Fruit fly (Drosophila melanogaster) whole organism, embryonic: ENCODE results near the gene ghi.

Experiments
- Aef1 ChIP-seq: fragments of 200-800 bp; sonication (Bioruptor generic); IDR thresholded peaks from 3 replicates; pipeline ENCODE4 v1.3.6; 2022; ENCODE audit warnings: missing biosample characterization, missing genetic modification characterization
- Atf3 ChIP-seq: fragments of 200-800 bp; sonication (Bioruptor generic); optimal IDR thresholded peaks from 3 replicates; lab custom pipeline; 2016; ENCODE audit warnings: missing biosample characterization, missing genetic modification characterization
- CG10209 ChIP-seq: fragments of 200-800 bp; sonication (Bioruptor generic); optimal IDR thresholded peaks from 3 replicates; lab custom pipeline; 2017; ENCODE audit warnings: missing biosample characterization, mild to moderate bottlenecking, missing genetic modification characterization, missing genetic modification reagents
- CG10321 ChIP-seq: fragments of 200-800 bp; sonication (Bioruptor generic); IDR thresholded peaks from 2 replicates; pipeline ENCODE4 v1.3.6; 2022; ENCODE audit warnings: missing biosample characterization, missing genetic modification characterization
- CG10431 ChIP-seq: fragments of 200-800 bp; sonication (Bioruptor generic); optimal IDR thresholded peaks from 3 replicates; lab custom pipeline; 2018; ENCODE audit warnings: missing biosample characterization, mild to moderate bottlenecking, missing genetic modification characterization
- CG11504 ChIP-seq: fragments of 200-800 bp; sonication (Bioruptor generic); optimal IDR thresholded peaks from 3 replicates; lab custom pipeline; 2019; ENCODE audit warnings: missing biosample characterization, mild to moderate bottlenecking, missing genetic modification characterization, moderate library complexity
- CG11723 ChIP-seq: fragments of 200-800 bp; sonication (Bioruptor generic); optimal IDR thresholded peaks from 2 replicates; lab custom pipeline; 2017; ENCODE audit warnings: missing biosample characterization, mild to moderate bottlenecking, missing genetic modification characterization
- CG12219 ChIP-seq: fragments of 200-800 bp; sonication (Bioruptor generic); optimal IDR thresholded peaks from 3 replicates; lab custom pipeline; 2018; ENCODE audit warnings: missing biosample characterization, mild to moderate bottlenecking, missing genetic modification characterization
- CG12391 ChIP-seq: fragments of 200-800 bp; sonication (Bioruptor generic); optimal IDR thresholded peaks from 3 replicates; lab custom pipeline; 2018; ENCODE audit warnings: missing biosample characterization, mild to moderate bottlenecking, missing genetic modification characterization, moderate library complexity
- CG13296 ChIP-seq: fragments of 200-800 bp; sonication (Bioruptor generic); optimal IDR thresholded peaks from 3 replicates; lab custom pipeline; 2018; ENCODE audit warnings: missing biosample characterization, mild to moderate bottlenecking, missing genetic modification characterization
- CG14965 ChIP-seq: fragments of 200-800 bp; sonication (Bioruptor generic); optimal IDR thresholded peaks from 2 replicates; lab custom pipeline; 2016; ENCODE audit warnings: missing biosample characterization, missing genetic modification characterization, borderline replicate concordance
- CG15269 ChIP-seq: fragments of 200-800 bp; sonication (Bioruptor generic); optimal IDR thresholded peaks from 2 replicates; lab custom pipeline; 2018; ENCODE audit warnings: missing biosample characterization, mild to moderate bottlenecking, missing genetic modification characterization, moderate library complexity
- CG1529 ChIP-seq: fragments of 200-800 bp; sonication (Bioruptor generic); optimal IDR thresholded peaks from 3 replicates; lab custom pipeline; 2018; ENCODE audit warnings: missing biosample characterization, missing genetic modification characterization
- CG15479 ChIP-seq: fragments of 200-800 bp; sonication (Bioruptor generic); optimal IDR thresholded peaks from 3 replicates; lab custom pipeline; 2019; ENCODE audit warnings: missing biosample characterization, mild to moderate bottlenecking, missing genetic modification characterization, moderate library complexity
- CG16813 ChIP-seq: fragments of 200-800 bp; sonication (Bioruptor generic); IDR thresholded peaks from 3 replicates; pipeline ENCODE4 v1.3.6; 2022; ENCODE audit warnings: missing biosample characterization, missing genetic modification characterization; ENCODE audit not compliant: partially characterized antibody
- CG17802 ChIP-seq: fragments of 200-800 bp; sonication (Bioruptor generic); optimal IDR thresholded peaks from 2 replicates; lab custom pipeline; 2018; ENCODE audit warnings: missing biosample characterization, mild to moderate bottlenecking, missing genetic modification characterization, moderate library complexity
- CG18764 ChIP-seq: fragments of 200-800 bp; sonication (Bioruptor generic); optimal IDR thresholded peaks from 3 replicates; lab custom pipeline; 2016; ENCODE audit warnings: missing biosample characterization, missing genetic modification characterization
- CG31388 ChIP-seq: fragments of 200-800 bp; sonication (Bioruptor generic); optimal IDR thresholded peaks from 2 replicates; lab custom pipeline; 2016; ENCODE audit warnings: missing biosample characterization, missing genetic modification characterization
- CG32767 ChIP-seq: fragments of 200-800 bp; sonication (Bioruptor generic); IDR thresholded peaks from 2 replicates; pipeline ENCODE4 v1.3.6; 2022; ENCODE audit warnings: missing biosample characterization, missing genetic modification characterization
- CG7963 ChIP-seq: fragments of 200-800 bp; sonication (Bioruptor generic); IDR thresholded peaks from 3 replicates; pipeline ENCODE4 v1.3.6; 2022; ENCODE audit warnings: missing biosample characterization, missing genetic modification characterization; ENCODE audit not compliant: partially characterized antibody
- CG7987 ChIP-seq: fragments of 200-800 bp; sonication (Bioruptor generic); optimal IDR thresholded peaks from 2 replicates; lab custom pipeline; 2018; ENCODE audit warnings: missing biosample characterization, mild to moderate bottlenecking, missing genetic modification characterization, moderate library complexity
- CG8388 ChIP-seq: fragments of 200-800 bp; sonication (Bioruptor generic); optimal IDR thresholded peaks from 2 replicates; lab custom pipeline; 2019; ENCODE audit warnings: missing biosample characterization, mild to moderate bottlenecking, missing genetic modification characterization, moderate library complexity
- CG8944 ChIP-seq: fragments of 200-800 bp; sonication (Bioruptor generic); optimal IDR thresholded peaks from 3 replicates; lab custom pipeline; 2016; ENCODE audit warnings: missing biosample characterization, missing genetic modification characterization
- Dad ChIP-seq: fragments of 200-800 bp; sonication (Bioruptor generic); optimal IDR thresholded peaks from 3 replicates; lab custom pipeline; 2016; ENCODE audit warnings: missing biosample characterization, missing genetic modification characterization
- Hey ChIP-seq: fragments of 200-800 bp; sonication (Bioruptor generic); optimal IDR thresholded peaks from 3 replicates; lab custom pipeline; 2018; ENCODE audit warnings: missing biosample characterization, mild to moderate bottlenecking, missing genetic modification characterization
- Hr3 ChIP-seq: fragments of 200-800 bp; sonication (Bioruptor generic); optimal IDR thresholded peaks from 3 replicates; lab custom pipeline; 2016; ENCODE audit warnings: missing biosample characterization, missing genetic modification characterization
- Hr78 ChIP-seq, 2 experiments: fragments of 200-800 bp in 1 of 2; fragments of >200 bp in 1 of 2; sonication (Bioruptor generic) in 1 of 2; optimal IDR thresholded peaks; 2 replicates each; lab custom pipeline; 2017 to 2019; ENCODE audit warnings: missing biosample characterization in 2 of 2, missing genetic modification characterization in 2 of 2, mild to moderate bottlenecking in 1 of 2, moderate library complexity in 1 of 2
- Med ChIP-seq: fragments of 200-800 bp; sonication (Bioruptor generic); peaks from one replicate; lab custom pipeline; 2016; ENCODE audit warnings: missing biosample characterization, missing genetic modification characterization, mild to moderate bottlenecking, inconsistent platforms, moderate library complexity
- Mrtf ChIP-seq: fragments of 200-800 bp; sonication (Bioruptor generic); IDR thresholded peaks from 3 replicates; pipeline ENCODE4 v1.3.6; 2022; ENCODE audit warnings: missing biosample characterization, missing genetic modification characterization
- Nf-YC ChIP-seq: fragments of 200-800 bp; optimal IDR thresholded peaks from 3 replicates; lab custom pipeline; 2019; ENCODE audit warnings: missing biosample characterization, mild to moderate bottlenecking, missing genetic modification characterization, moderate library complexity
- Opbp ChIP-seq: fragments of 200-800 bp; sonication (Bioruptor generic); IDR thresholded peaks from 3 replicates; pipeline ENCODE4 v1.3.6; 2022; ENCODE audit warnings: missing biosample characterization, missing genetic modification characterization; ENCODE audit not compliant: partially characterized antibody
- Ptx1 ChIP-seq: fragments of 200-800 bp; sonication (Bioruptor generic); IDR thresholded peaks from 2 replicates; pipeline ENCODE4 v1.3.6; 2022; ENCODE audit warnings: missing biosample characterization, missing genetic modification characterization
- abd-A ChIP-seq: fragments of 200-800 bp; sonication (Bioruptor generic); optimal IDR thresholded peaks from 3 replicates; lab custom pipeline; 2019; ENCODE audit warnings: missing biosample characterization, mild to moderate bottlenecking, missing genetic modification characterization, moderate library complexity
- bab2 ChIP-seq: fragments of 200-800 bp; sonication (Bioruptor generic); optimal IDR thresholded peaks from 2 replicates; lab custom pipeline; 2016; ENCODE audit warnings: missing biosample characterization, missing genetic modification characterization
- bigmax ChIP-seq: fragments of 200-800 bp; sonication (Bioruptor generic); optimal IDR thresholded peaks from 2 replicates; lab custom pipeline; 2018; ENCODE audit warnings: missing biosample characterization, mild to moderate bottlenecking, missing genetic modification characterization
- cad ChIP-seq: fragments of >200 bp; optimal IDR thresholded peaks from 2 replicates; lab custom pipeline; 2017; ENCODE audit warnings: missing biosample characterization, missing genetic modification characterization
- ind ChIP-seq: fragments of 200-800 bp; sonication (Bioruptor generic); optimal IDR thresholded peaks from 3 replicates; lab custom pipeline; 2016; ENCODE audit warnings: missing biosample characterization, missing genetic modification characterization
- jumu ChIP-seq: fragments of 200-800 bp; sonication (Bioruptor generic); optimal IDR thresholded peaks from 3 replicates; lab custom pipeline; 2016; ENCODE audit warnings: missing biosample characterization, missing genetic modification characterization
- pan ChIP-seq, 4 experiments: fragments of >200 bp in 3 of 4; fragments of 200-800 bp in 1 of 4; sonication (Bioruptor generic) in 1 of 4; optimal IDR thresholded peaks in 3 of 4; IDR thresholded peaks in 1 of 4; 2 replicates each; pipeline versions ENCODE4 v1.3.6 to Lab custom; 2017 to 2022; ENCODE audit warnings: missing biosample characterization in 2 of 4, missing genetic modification characterization in 2 of 4, mixed read lengths in 1 of 4
- pita ChIP-seq: fragments of 200-800 bp; sonication (Bioruptor generic); optimal IDR thresholded peaks from 2 replicates; lab custom pipeline; 2017; ENCODE audit warnings: missing biosample characterization, mild to moderate bottlenecking, missing genetic modification characterization
- pnt ChIP-seq: fragments of 200-800 bp; sonication (Bioruptor generic); optimal IDR thresholded peaks from 3 replicates; lab custom pipeline; 2016; ENCODE audit warnings: missing biosample characterization, missing genetic modification characterization
- repo ChIP-seq: fragments of 200-800 bp; sonication (Bioruptor generic); optimal IDR thresholded peaks from 2 replicates; lab custom pipeline; 2016; ENCODE audit warnings: missing biosample characterization, missing genetic modification characterization
- run ChIP-seq: fragments of 200-800 bp; sonication (Bioruptor generic); optimal IDR thresholded peaks from 3 replicates; lab custom pipeline; 2018; ENCODE audit warnings: missing biosample characterization, mild to moderate bottlenecking, missing genetic modification characterization
- sens ChIP-seq: fragments of 200-800 bp; sonication (Bioruptor generic); peaks from one replicate; lab custom pipeline; 2016; ENCODE audit warnings: missing biosample characterization, missing genetic modification characterization
- tap ChIP-seq: fragments of 200-800 bp; optimal IDR thresholded peaks from 3 replicates; lab custom pipeline; 2019; ENCODE audit warnings: missing biosample characterization, mild to moderate bottlenecking, missing genetic modification characterization, moderate library complexity
- toy ChIP-seq: fragments of 200-800 bp; sonication (Bioruptor generic); IDR thresholded peaks from 2 replicates; pipeline ENCODE4 v1.3.6; 2022; ENCODE audit warnings: missing biosample characterization, missing genetic modification characterization
- unc-4 ChIP-seq: fragments of 200-800 bp; sonication (Bioruptor generic); IDR thresholded peaks from 2 replicates; pipeline ENCODE4 v1.3.6; 2022; ENCODE audit warnings: missing biosample characterization, missing genetic modification characterization; ENCODE audit not compliant: partially characterized antibody
- usp ChIP-seq: fragments of >200 bp; optimal IDR thresholded peaks from 2 replicates; lab custom pipeline; 2017; ENCODE audit warnings: missing biosample characterization, missing genetic modification characterization

ghi gene

dm6 chr3L:9422636-9423419, 28.8 kb upstream of the ghi start, which contains the start of gene aay (continued):
- TF ChIP-seq Hey (tag; lab: Kevin White, UChicago) (peak; percentile 79), Opbp (GFP tag; lab: Robert Waterston, UW) (no peak), usp (GFP tag; lab: Kevin White, UChicago) (no peak), run (tag; lab: Kevin White, UChicago) (peak; percentile 99), Hr78 (GFP tag; optimal IDR thresholded peaks at IDR 0.05; lab: Kevin White, UChicago) (peak in 1 of 2 experiments; percentile 96), Atf3 (peak; percentile 97), CG7963 (GFP tag; lab: Robert Waterston, UW) (no peak), CG12219 (GFP tag; lab: Kevin White, UChicago) (peak; percentile 98), Med (GFP tag; lab: Kevin White, UChicago) (peak; percentile 100), CG12391 (peak; percentile 100), pnt (peak; percentile 95), tap (tag; lab: Kevin White, UChicago) (peak; percentile 99), CG16813 (GFP tag; lab: Robert Waterston, UW) (no peak), CG15269 (tag; lab: Kevin White, UChicago) (peak; percentile 99), unc-4 (GFP tag; lab: Robert Waterston, UW) (peak; percentile 34; the same call in 1 of the 2 replicates), jumu (GFP tag; lab: Kevin White, UChicago) (peak; percentile 96), CG8388 (GFP tag; lab: Kevin White, UChicago) (peak; percentile 99), CG1529 (GFP tag; lab: Kevin White, UChicago) (peak; percentile 99), CG8944 (GFP tag; lab: Kevin White, UChicago) (peak; percentile 95), Dad (GFP tag; lab: Kevin White, UChicago) (peak; percentile 98), CG10321 (GFP tag; lab: Robert Waterston, UW) (peak; percentile 86), bigmax (peak; percentile 82), CG13296 (GFP tag; lab: Kevin White, UChicago) (peak; percentile 99), CG14965 (GFP tag; lab: Kevin White, UChicago) (peak; percentile 81), Ptx1 (GFP tag; lab: Robert Waterston, UW) (peak; percentile 99), toy (GFP tag; lab: Robert Waterston, UW) (peak; percentile 92), CG10209 (peak; percentile 99), pita (GFP tag; lab: Kevin White, UChicago) (no peak), sens (GFP tag; lab: Kevin White, UChicago) (peak; percentile 100), Hr3 (peak; percentile 99), ind (GFP tag; lab: Kevin White, UChicago) (peak; percentile 99), CG11723 (GFP tag; lab: Kevin White, UChicago) (peak; percentile 97), Nf-YC (tag; lab: Kevin White, UChicago) (peak; percentile 93), CG11504 (tag; lab: Kevin White, UChicago) (peak; percentile 98), bab2 (GFP tag; lab: Kevin White, UChicago) (peak; percentile 99), repo (GFP tag; lab: Kevin White, UChicago) (peak; percentile 95), CG32767 (GFP tag; lab: Robert Waterston, UW) (peak; percentile 96), CG15479 (GFP tag; lab: Kevin White, UChicago) (peak; percentile 71), CG7987 (peak; percentile 97), cad (GFP tag; lab: Kevin White, UChicago) (no peak), abd-A (tag; lab: Kevin White, UChicago) (peak; percentile 94), pan (optimal IDR thresholded peaks at IDR 0.05; lab: Kevin White, UChicago) (no peak), pan (GFP tag; optimal IDR thresholded peaks at IDR 0.05 in 1 of 2, IDR thresholded peaks at IDR 0.05 in 1 of 2) (peak in 1 of 2 experiments; percentile 98), CG31388 (peak; percentile 96), CG17802 (peak; percentile 90), Aef1 (GFP tag; lab: Robert Waterston, UW) (peak; percentile 98), Mrtf (GFP tag; lab: Robert Waterston, UW) (peak; percentile 97), CG18764 (peak; percentile 98), CG10431 (peak; percentile 92)
